Fruit fly (Drosophila melanogaster) whole organism, embryonic: ENCODE data around the gene Sbds.

Experiments used
- ATbp ChIP-seq: fragments of 200-800 bp; sonication (Bioruptor generic); optimal IDR thresholded peaks from 2 replicates; lab custom pipeline; 2017; ENCODE audit warnings: missing biosample characterization, mild to moderate bottlenecking, missing genetic modification characterization, missing genetic modification reagents
- Abd-B ChIP-seq: fragments of 200-800 bp; sonication (Bioruptor generic); optimal IDR thresholded peaks from 2 replicates; lab custom pipeline; 2018; ENCODE audit warnings: missing biosample characterization, mild to moderate bottlenecking, missing genetic modification characterization, moderate library complexity
- Awh ChIP-seq: fragments of 200-800 bp; sonication (Bioruptor generic); IDR thresholded peaks from 2 replicates; pipeline ENCODE4, ENCODE4 v1.3.6; 2022; ENCODE audit warnings: missing biosample characterization, missing genetic modification characterization
- BEAF-32 ChIP-seq: fragments of 200-800 bp; sonication (Bioruptor generic); optimal IDR thresholded peaks from 3 replicates; lab custom pipeline; 2017; ENCODE audit warnings: missing biosample characterization, missing genetic modification characterization, mild to moderate bottlenecking, moderate library complexity, missing genetic modification reagents
- C15 ChIP-seq: fragments of 200-800 bp; sonication (Bioruptor generic); IDR thresholded peaks from 3 replicates; pipeline ENCODE4 v1.3.6; 2022; ENCODE audit warnings: missing biosample characterization, missing genetic modification characterization
- CG12299 ChIP-seq: fragments of 200-800 bp; sonication (Bioruptor generic); optimal IDR thresholded peaks from 2 replicates; lab custom pipeline; 2018; ENCODE audit warnings: missing biosample characterization, mild to moderate bottlenecking, missing genetic modification characterization
- CG12391 ChIP-seq: fragments of 200-800 bp; sonication (Bioruptor generic); optimal IDR thresholded peaks from 3 replicates; lab custom pipeline; 2018; ENCODE audit warnings: missing biosample characterization, mild to moderate bottlenecking, missing genetic modification characterization, moderate library complexity
- CG12769 ChIP-seq: fragments of 200-800 bp; sonication (Bioruptor generic); optimal IDR thresholded peaks from 2 replicates; lab custom pipeline; 2019; ENCODE audit warnings: missing biosample characterization, mild to moderate bottlenecking, missing genetic modification characterization, moderate library complexity
- CG14014 ChIP-seq: fragments of 200-800 bp; sonication (Bioruptor generic); IDR thresholded peaks from 2 replicates; pipeline ENCODE4 v1.3.6; 2022; ENCODE audit warnings: missing biosample characterization, missing genetic modification characterization
- CG14441 ChIP-seq: fragments of 200-800 bp; sonication (Bioruptor generic); IDR thresholded peaks from 2 replicates; pipeline ENCODE4 v1.3.6; 2022; ENCODE audit warnings: missing biosample characterization, missing genetic modification characterization
- CG14860 ChIP-seq: fragments of 200-800 bp; sonication (Bioruptor generic); IDR thresholded peaks from 3 replicates; pipeline ENCODE4 v1.3.6; 2022; ENCODE audit warnings: missing biosample characterization, missing genetic modification characterization; ENCODE audit not compliant: partially characterized antibody
- CG1603 ChIP-seq: fragments of 200-800 bp; sonication (Bioruptor generic); optimal IDR thresholded peaks from 2 replicates; lab custom pipeline; 2019; ENCODE audit warnings: missing biosample characterization, mild to moderate bottlenecking, missing genetic modification characterization, moderate library complexity
- CG18599 ChIP-seq: fragments of 200-800 bp; sonication (Bioruptor generic); optimal IDR thresholded peaks from 3 replicates; lab custom pipeline; 2017; ENCODE audit warnings: missing biosample characterization, missing genetic modification characterization, mild to moderate bottlenecking, moderate library complexity, missing genetic modification reagents
- CG18764 ChIP-seq: fragments of 200-800 bp; sonication (Bioruptor generic); optimal IDR thresholded peaks from 3 replicates; lab custom pipeline; 2016; ENCODE audit warnings: missing biosample characterization, missing genetic modification characterization
- CG2875 ChIP-seq: fragments of 200-800 bp; sonication (Bioruptor generic); optimal IDR thresholded peaks from 2 replicates; lab custom pipeline; 2017; ENCODE audit warnings: missing biosample characterization, mild to moderate bottlenecking, missing genetic modification characterization, missing genetic modification reagents
- CG30020 ChIP-seq: fragments of 200-800 bp; optimal IDR thresholded peaks from 2 replicates; lab custom pipeline; 2019; ENCODE audit warnings: missing biosample characterization, mild to moderate bottlenecking, missing genetic modification characterization, moderate library complexity
- CG32532 ChIP-seq: fragments of 200-800 bp; sonication (Bioruptor generic); IDR thresholded peaks from 2 replicates; pipeline ENCODE4 v1.3.6; 2022; ENCODE audit warnings: missing biosample characterization, missing genetic modification characterization
- CG3838 ChIP-seq: fragments of 200-800 bp; sonication (Bioruptor generic); optimal IDR thresholded peaks from 3 replicates; lab custom pipeline; 2016; ENCODE audit warnings: missing biosample characterization, missing genetic modification characterization
- CG4328 ChIP-seq: fragments of 200-800 bp; sonication (Bioruptor generic); optimal IDR thresholded peaks from 3 replicates; lab custom pipeline; 2017; ENCODE audit warnings: missing biosample characterization, missing genetic modification reagents, missing genetic modification characterization
- CG8924 ChIP-seq: fragments of 200-800 bp; optimal IDR thresholded peaks from 3 replicates; lab custom pipeline; 2019; ENCODE audit warnings: missing biosample characterization, mild to moderate bottlenecking, missing genetic modification characterization, moderate library complexity
- CG9817 ChIP-seq: fragments of 200-800 bp; sonication (Bioruptor generic); optimal IDR thresholded peaks from 2 replicates; lab custom pipeline; 2018; ENCODE audit warnings: missing biosample characterization, mild to moderate bottlenecking, missing genetic modification characterization, moderate library complexity
- Camta ChIP-seq: fragments of 200-800 bp; sonication (Bioruptor generic); optimal IDR thresholded peaks from 2 replicates; lab custom pipeline; 2016; ENCODE audit warnings: missing biosample characterization, missing genetic modification characterization
- Elba2 ChIP-seq: fragments of 200-800 bp; sonication (Bioruptor generic); optimal IDR thresholded peaks from 3 replicates; lab custom pipeline; 2016; ENCODE audit warnings: missing biosample characterization, missing genetic modification characterization
- HLH3B ChIP-seq: fragments of 200-800 bp; sonication (Bioruptor generic); IDR thresholded peaks from 2 replicates; pipeline ENCODE4 v1.3.6; 2022; ENCODE audit warnings: missing biosample characterization, missing genetic modification characterization
- HLHmδ ChIP-seq: fragments of 200-800 bp; sonication (Bioruptor generic); optimal IDR thresholded peaks from 2 replicates; lab custom pipeline; 2018; ENCODE audit warnings: missing biosample characterization, mild to moderate bottlenecking, missing genetic modification characterization, moderate library complexity
- HmgD ChIP-seq: fragments of 200-800 bp; sonication (Bioruptor generic); optimal IDR thresholded peaks from 3 replicates; lab custom pipeline; 2016; ENCODE audit warnings: missing biosample characterization, missing genetic modification characterization
- Hr3 ChIP-seq: fragments of 200-800 bp; sonication (Bioruptor generic); optimal IDR thresholded peaks from 3 replicates; lab custom pipeline; 2016; ENCODE audit warnings: missing biosample characterization, missing genetic modification characterization
- Hr78 ChIP-seq, 2 experiments: fragments of 200-800 bp in 1 of 2; fragments of >200 bp in 1 of 2; sonication (Bioruptor generic) in 1 of 2; optimal IDR thresholded peaks; 2 replicates each; lab custom pipeline; 2017 to 2019; ENCODE audit warnings: missing biosample characterization in 2 of 2, missing genetic modification characterization in 2 of 2, mild to moderate bottlenecking in 1 of 2, moderate library complexity in 1 of 2
- Nf-YB ChIP-seq: fragments of 200-800 bp; sonication (Bioruptor generic); optimal IDR thresholded peaks from 3 replicates; lab custom pipeline; 2019; ENCODE audit warnings: missing biosample characterization, mild to moderate bottlenecking, missing genetic modification characterization, moderate library complexity
- Opbp ChIP-seq: fragments of 200-800 bp; sonication (Bioruptor generic); IDR thresholded peaks from 3 replicates; pipeline ENCODE4 v1.3.6; 2022; ENCODE audit warnings: missing biosample characterization, missing genetic modification characterization; ENCODE audit not compliant: partially characterized antibody
- PHDP ChIP-seq: fragments of 200-800 bp; sonication (Bioruptor generic); optimal IDR thresholded peaks from 3 replicates; lab custom pipeline; 2018; ENCODE audit warnings: missing biosample characterization, mild to moderate bottlenecking, missing genetic modification characterization, moderate library complexity
- Scr ChIP-seq: fragments of 200-800 bp; sonication (Bioruptor generic); IDR thresholded peaks from 2 replicates; pipeline ENCODE4 v1.3.6; 2022; ENCODE audit warnings: missing biosample characterization, missing genetic modification characterization; ENCODE audit not compliant: partially characterized antibody
- TFAM ChIP-seq: fragments of 200-800 bp; sonication (Bioruptor generic); optimal IDR thresholded peaks from 2 replicates; lab custom pipeline; 2017; ENCODE audit warnings: missing biosample characterization, missing genetic modification characterization, inconsistent platforms
- Vsx1 ChIP-seq: fragments of 200-800 bp; sonication (Bioruptor generic); optimal IDR thresholded peaks from 2 replicates; lab custom pipeline; 2017; ENCODE audit warnings: missing biosample characterization, mild to moderate bottlenecking, missing genetic modification characterization, missing genetic modification reagents
- al ChIP-seq: fragments of 200-800 bp; sonication (Bioruptor generic); IDR thresholded peaks from 2 replicates; pipeline ENCODE4 v1.3.6; 2022; ENCODE audit warnings: missing biosample characterization, missing genetic modification characterization
- amos ChIP-seq: fragments of 200-800 bp; sonication (Bioruptor generic); IDR thresholded peaks from 2 replicates; pipeline ENCODE4 v1.3.6; 2022; ENCODE audit warnings: missing biosample characterization, missing genetic modification characterization; ENCODE audit not compliant: partially characterized antibody
- cas ChIP-seq: fragments of 200-800 bp; sonication (Bioruptor generic); IDR thresholded peaks from 2 replicates; pipeline ENCODE4 v1.3.6; 2022; ENCODE audit warnings: missing biosample characterization, missing genetic modification characterization
- caup ChIP-seq: fragments of 200-800 bp; sonication (Bioruptor generic); optimal IDR thresholded peaks from 3 replicates; lab custom pipeline; 2017; ENCODE audit warnings: missing biosample characterization, mild to moderate bottlenecking, missing genetic modification characterization, moderate library complexity; ENCODE audit not compliant: severe bottlenecking
- danr ChIP-seq: fragments of 200-800 bp; sonication (Bioruptor generic); IDR thresholded peaks from 2 replicates; pipeline ENCODE4 v1.3.6; 2022; ENCODE audit warnings: missing biosample characterization, missing genetic modification characterization
- gsb-n ChIP-seq: fragments of 200-800 bp; sonication (Bioruptor generic); optimal IDR thresholded peaks from 3 replicates; lab custom pipeline; 2018; ENCODE audit warnings: missing biosample characterization, mild to moderate bottlenecking, missing genetic modification characterization
- insv ChIP-seq, 2 experiments: fragments of 200-800 bp; sonication (Bioruptor generic); optimal IDR thresholded peaks; 3 replicates each; lab custom pipeline; 2016 to 2018; ENCODE audit warnings: missing biosample characterization in 2 of 2, missing genetic modification characterization in 2 of 2
- jumu ChIP-seq: fragments of 200-800 bp; sonication (Bioruptor generic); optimal IDR thresholded peaks from 3 replicates; lab custom pipeline; 2016; ENCODE audit warnings: missing biosample characterization, missing genetic modification characterization
- nau ChIP-seq: fragments of 200-800 bp; sonication (Bioruptor generic); optimal IDR thresholded peaks from 3 replicates; lab custom pipeline; 2017; ENCODE audit warnings: missing biosample characterization, mild to moderate bottlenecking, missing genetic modification characterization, missing genetic modification reagents
- odd ChIP-seq: fragments of 200-800 bp; sonication (Bioruptor generic); optimal IDR thresholded peaks from 2 replicates; lab custom pipeline; 2017; ENCODE audit warnings: missing biosample characterization, mild to moderate bottlenecking, missing genetic modification characterization
- pnt ChIP-seq: fragments of 200-800 bp; sonication (Bioruptor generic); optimal IDR thresholded peaks from 3 replicates; lab custom pipeline; 2016; ENCODE audit warnings: missing biosample characterization, missing genetic modification characterization
- psq ChIP-seq: fragments of 200-800 bp; sonication (Bioruptor generic); optimal IDR thresholded peaks from 2 replicates; lab custom pipeline; 2017; ENCODE audit warnings: missing biosample characterization, missing genetic modification characterization
- ro ChIP-seq: fragments of 200-800 bp; sonication (Bioruptor generic); IDR thresholded peaks from 2 replicates; pipeline ENCODE4 v1.3.6; 2022; ENCODE audit warnings: missing biosample characterization, missing genetic modification characterization
- tap ChIP-seq: fragments of 200-800 bp; optimal IDR thresholded peaks from 3 replicates; lab custom pipeline; 2019; ENCODE audit warnings: missing biosample characterization, mild to moderate bottlenecking, missing genetic modification characterization, moderate library complexity
- zen2 ChIP-seq: fragments of 200-800 bp; sonication (Bioruptor generic); IDR thresholded peaks from 3 replicates; pipeline ENCODE4 v1.3.6; 2022; ENCODE audit warnings: missing biosample characterization, missing genetic modification characterization; ENCODE audit not compliant: partially characterized antibody

Gene Sbds

dm6 chr3L:6703368-6703807 lies 49.3 kb upstream of the Sbds start, which contains the start of gene SP1173:
TSS of gene SP1173 (minus strand) at chr3L:6703521.
- TF ChIP-seq CG18599 = peak; percentile 15
- peak; percentile 37; the same call in 1 of the 2 replicates for TF ChIP-seq Awh (GFP tag; lab: Robert Waterston, UW)
- TF ChIP-seq HLH3B = peak; percentile 36; the same call in 1 of the 2 replicates
- TF ChIP-seq Scr (GFP tag; lab: Robert Waterston, UW) = peak; percentile 50
- peak; percentile 9 for TF ChIP-seq HmgD (GFP tag; lab: Kevin White, UChicago)
- TF ChIP-seq Opbp (GFP tag; lab: Robert Waterston, UW) = peak; percentile 65; the same call in 1 of the 3 replicates
- TF ChIP-seq Hr3 (GFP tag; lab: Kevin White, UChicago) = no peak
- TF ChIP-seq CG18764 (GFP tag; lab: Kevin White, UChicago) = no peak
- no peak for TF ChIP-seq psq (GFP tag; lab: Kevin White, UChicago)
- TF ChIP-seq Vsx1 = no peak
- no peak; the same call in 1 of the 2 replicates for TF ChIP-seq CG14014
- peak in 1 of 2 experiments; percentile 48 for TF ChIP-seq insv (GFP tag; optimal IDR thresholded peaks at IDR 0.05; lab: Kevin White, UChicago)
- TF ChIP-seq cas = 0 out of 2 replicates have a peak, but pooled peaks have one; percentile 32
- no peak for TF ChIP-seq CG2875 (GFP tag; lab: Kevin White, UChicago)
- peak; percentile 23 for TF ChIP-seq jumu (GFP tag; lab: Kevin White, UChicago)
- TF ChIP-seq ATbp = no peak
- TF ChIP-seq CG14441 (GFP tag; lab: Robert Waterston, UW) = no peak
- no peak for TF ChIP-seq Hr78 (GFP tag; optimal IDR thresholded peaks at IDR 0.05; lab: Kevin White, UChicago)
- no peak for TF ChIP-seq ro (GFP tag; lab: Robert Waterston, UW)
- TF ChIP-seq zen2 (GFP tag; lab: Robert Waterston, UW) = peak; percentile 61; the same call in 2 of the 3 replicates
- no peak for TF ChIP-seq tap (tag; lab: Kevin White, UChicago)
- no peak for TF ChIP-seq CG9817 (tag; lab: Kevin White, UChicago)
- TF ChIP-seq CG4328 (GFP tag; lab: Kevin White, UChicago) = peak; percentile 35
- no peak for TF ChIP-seq al
- TF ChIP-seq Elba2 (GFP tag; lab: Kevin White, UChicago) = no peak
- TF ChIP-seq Nf-YB (GFP tag; lab: Kevin White, UChicago) = no peak
- no peak for TF ChIP-seq gsb-n
- peak; percentile 71 for TF ChIP-seq nau (GFP tag; lab: Kevin White, UChicago)
- TF ChIP-seq CG14860 = no peak
- no peak for TF ChIP-seq CG30020 (tag; lab: Kevin White, UChicago)
- TF ChIP-seq TFAM (GFP tag; lab: Kevin White, UChicago) = no peak
- peak; percentile 55; the same call in 1 of the 2 replicates for TF ChIP-seq amos (GFP tag; lab: Robert Waterston, UW)
- peak; percentile 52; the same call in 1 of the 2 replicates for TF ChIP-seq CG32532 (GFP tag; lab: Robert Waterston, UW)
- no peak for TF ChIP-seq pnt
- TF ChIP-seq caup (GFP tag; lab: Kevin White, UChicago) = peak; percentile 65
- TF ChIP-seq CG8924 (tag; lab: Kevin White, UChicago) = peak; percentile 31
- 0 out of 3 replicates have a peak, but pooled peaks have one; percentile 46 for TF ChIP-seq C15 (GFP tag; lab: Robert Waterston, UW)
- TF ChIP-seq CG12769 = peak; percentile 82
- no peak for TF ChIP-seq CG12299 (tag; lab: Kevin White, UChicago)
- no peak for TF ChIP-seq Abd-B (GFP tag; lab: Kevin White, UChicago)
- no peak for TF ChIP-seq danr (GFP tag; lab: Robert Waterston, UW)
- no peak for TF ChIP-seq CG3838 (GFP tag; lab: Kevin White, UChicago)
- peak; percentile 50 for TF ChIP-seq CG1603
- TF ChIP-seq Camta = peak; percentile 9
- TF ChIP-seq PHDP (tag; lab: Kevin White, UChicago) = peak; percentile 17
- peak; percentile 5 for TF ChIP-seq BEAF-32 (GFP tag; lab: Kevin White, UChicago)
- no peak for TF ChIP-seq HLHmδ
- TF ChIP-seq odd = no peak
- TF ChIP-seq CG12391 (tag; lab: Kevin White, UChicago) = peak; percentile 19
